Worm (Caenorhabditis elegans) whole organism, L3 larva: ENCODE results near the gene abu-10.
A peak's percentile ranks its signal among the peaks of the same experiment; 100 is the strongest.

Experiments used
- R02D3.7 ChIP-seq: fragments of 150-350 bp; optimal IDR thresholded peaks from 2 replicates; lab custom pipeline; 2014; ENCODE audit warnings: missing biosample characterization, missing genetic modification characterization
- aly-2 ChIP-seq: fragments of 150-350 bp; optimal IDR thresholded peaks from 2 replicates; lab custom pipeline; 2014; ENCODE audit warnings: missing biosample characterization, missing genetic modification characterization
- ama-1 ChIP-seq: fragments of 150-350 bp; optimal IDR thresholded peaks from 2 replicates; lab custom pipeline; 2018
- ceh-16 ChIP-seq: sonication (generic microtip); optimal IDR thresholded peaks from 2 replicates; lab custom pipeline; 2017; ENCODE audit warnings: missing biosample characterization, missing genetic modification characterization
- ceh-82 ChIP-seq: fragments of 150-350 bp; optimal IDR thresholded peaks from 2 replicates; lab custom pipeline; 2014; ENCODE audit warnings: missing biosample characterization, missing genetic modification characterization
- ceh-9 ChIP-seq: sonication (generic microtip); optimal IDR thresholded peaks from 2 replicates; lab custom pipeline; 2018; ENCODE audit warnings: missing biosample characterization, missing genetic modification characterization
- daf-12 ChIP-seq: fragments of 150-350 bp; optimal IDR thresholded peaks from 2 replicates; lab custom pipeline; 2014; ENCODE audit warnings: missing biosample characterization, missing genetic modification reagents, missing genetic modification characterization
- elt-1 ChIP-seq: fragments of 150-350 bp; optimal IDR thresholded peaks from 2 replicates; lab custom pipeline; 2014; ENCODE audit warnings: missing biosample characterization, missing genetic modification characterization
- elt-2 ChIP-seq: sonication (generic microtip); optimal IDR thresholded peaks from 2 replicates; lab custom pipeline; 2016; ENCODE audit warnings: missing genetic modification reagents, mild to moderate bottlenecking, missing genetic modification characterization, missing compliant biosample characterization
- eor-1 ChIP-seq, 2 experiments: fragments of 150-350 bp; optimal IDR thresholded peaks; 2 replicates each; lab custom pipeline; 2014 to 2018; ENCODE audit warnings: missing biosample characterization in 2 of 2, missing genetic modification characterization in 2 of 2
- fkh-10 ChIP-seq: sonication (generic microtip); optimal IDR thresholded peaks from 2 replicates; lab custom pipeline; 2017; ENCODE audit warnings: missing biosample characterization, missing genetic modification reagents, missing genetic modification characterization
- fos-1 ChIP-seq: fragments of 150-350 bp; optimal IDR thresholded peaks from 2 replicates; lab custom pipeline; 2014; ENCODE audit warnings: missing biosample characterization, missing genetic modification characterization
- jun-1 ChIP-seq: fragments of 150-350 bp; optimal IDR thresholded peaks from 2 replicates; lab custom pipeline; 2014; ENCODE audit warnings: missing biosample characterization, missing genetic modification reagents, missing genetic modification characterization
- lin-15B ChIP-seq: fragments of 150-350 bp; optimal IDR thresholded peaks from 2 replicates; lab custom pipeline; 2014; ENCODE audit warnings: missing biosample characterization, missing genetic modification characterization
- lin-39 ChIP-seq: fragments of 150-350 bp; optimal IDR thresholded peaks from 2 replicates; lab custom pipeline; 2018; ENCODE audit warnings: missing biosample characterization, missing genetic modification reagents, missing genetic modification characterization
- mdl-1 ChIP-seq: fragments of 150-350 bp; optimal IDR thresholded peaks from 2 replicates; lab custom pipeline; 2014; ENCODE audit warnings: missing biosample characterization, missing genetic modification characterization
- nfya-1 ChIP-seq: sonication (generic microtip); optimal IDR thresholded peaks from 2 replicates; lab custom pipeline; 2017; ENCODE audit warnings: missing genetic modification characterization, mild to moderate bottlenecking, missing compliant biosample characterization, antibody characterized with exemption, moderate library complexity; ENCODE audit not compliant: insufficient read depth
- nhr-11 ChIP-seq: fragments of 150-350 bp; optimal IDR thresholded peaks from 2 replicates; lab custom pipeline; 2014; ENCODE audit warnings: missing biosample characterization, missing genetic modification characterization
- nhr-12 ChIP-seq: fragments of 150-350 bp; optimal IDR thresholded peaks from 2 replicates; lab custom pipeline; 2014; ENCODE audit warnings: missing biosample characterization, missing genetic modification characterization
- nhr-23 ChIP-seq: fragments of 150-350 bp; optimal IDR thresholded peaks from 2 replicates; lab custom pipeline; 2014; ENCODE audit warnings: missing biosample characterization, missing genetic modification reagents, missing genetic modification characterization
- nhr-28 ChIP-seq: fragments of 150-350 bp; optimal IDR thresholded peaks from 2 replicates; lab custom pipeline; 2014; ENCODE audit warnings: missing biosample characterization, missing genetic modification characterization
- nhr-43 ChIP-seq: sonication (generic microtip); optimal IDR thresholded peaks from 2 replicates; lab custom pipeline; 2016; ENCODE audit warnings: mild to moderate bottlenecking, missing genetic modification characterization, missing compliant biosample characterization; ENCODE audit not compliant: poor library complexity, severe bottlenecking
- nhr-67 ChIP-seq: fragments of 150-350 bp; optimal IDR thresholded peaks from 2 replicates; lab custom pipeline; 2014; ENCODE audit warnings: missing biosample characterization, missing genetic modification characterization
- nhr-76 ChIP-seq: fragments of 150-350 bp; sonication (generic microtip); optimal IDR thresholded peaks from 5 replicates; lab custom pipeline; 2014; ENCODE audit warnings: missing biosample characterization, missing genetic modification characterization
- nhr-77 ChIP-seq: fragments of 150-350 bp; optimal IDR thresholded peaks from 2 replicates; lab custom pipeline; 2014; ENCODE audit warnings: missing biosample characterization, missing genetic modification characterization
- pha-4 ChIP-seq: fragments of 150-350 bp; optimal IDR thresholded peaks from 2 replicates; lab custom pipeline; 2014; ENCODE audit warnings: missing biosample characterization, missing genetic modification reagents, missing genetic modification characterization
- pqm-1 ChIP-seq: fragments of 150-350 bp; optimal IDR thresholded peaks from 2 replicates; lab custom pipeline; 2017; ENCODE audit warnings: missing biosample characterization, missing genetic modification characterization, inconsistent platforms
- sea-2 ChIP-seq: fragments of 150-350 bp; sonication (generic microtip); optimal IDR thresholded peaks from 4 replicates; lab custom pipeline; 2014; ENCODE audit warnings: missing biosample characterization, missing genetic modification reagents, missing genetic modification characterization
- snpc-4 ChIP-seq: fragments of 150-350 bp; optimal IDR thresholded peaks from 2 replicates; lab custom pipeline; 2014; ENCODE audit warnings: missing biosample characterization, missing genetic modification characterization
- tbx-2 ChIP-seq: sonication (generic microtip); optimal IDR thresholded peaks from 2 replicates; lab custom pipeline; 2016; ENCODE audit warnings: mild to moderate bottlenecking, missing genetic modification characterization, missing compliant biosample characterization
- unc-39 ChIP-seq: sonication (generic microtip); optimal IDR thresholded peaks from 4 replicates; lab custom pipeline; 2017; ENCODE audit warnings: missing biosample characterization, missing genetic modification characterization
- unc-62 ChIP-seq: fragments of 150-350 bp; sonication (generic microtip); optimal IDR thresholded peaks from 4 replicates; lab custom pipeline; 2014; ENCODE audit warnings: missing biosample characterization, missing genetic modification reagents, missing genetic modification characterization
- zag-1 ChIP-seq: fragments of 150-350 bp; optimal IDR thresholded peaks from 2 replicates; lab custom pipeline; 2014; ENCODE audit warnings: missing biosample characterization, missing genetic modification characterization
- ztf-4 ChIP-seq: fragments of 150-350 bp; optimal IDR thresholded peaks from 2 replicates; lab custom pipeline; 2014; ENCODE audit warnings: missing biosample characterization, missing genetic modification characterization

The abu-10 gene

DNA sequence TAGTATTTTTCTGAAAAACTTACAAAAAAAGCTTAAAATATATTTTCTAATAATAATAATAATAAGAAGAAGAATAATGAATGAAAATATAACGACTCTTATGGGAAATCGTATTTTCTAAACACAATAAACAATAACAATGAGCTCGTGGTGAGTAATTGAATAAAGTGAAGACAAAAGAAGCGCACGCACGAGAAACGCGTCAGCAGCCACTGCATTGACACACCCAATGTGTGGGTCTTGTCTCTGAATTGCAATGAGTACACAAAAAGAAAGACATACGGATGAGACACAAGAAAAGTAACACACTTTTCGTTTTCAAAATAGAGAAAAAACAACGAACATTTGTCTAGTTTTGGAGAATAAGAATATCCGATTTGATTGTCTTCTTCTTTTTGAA is 5.3 kb downstream of the abu-10 start, which contains the start of gene F35A5.8 (continued):
- no peak for TF ChIP-seq aly-2 (tag; lab: Kevin White, UChicago)

DNA sequence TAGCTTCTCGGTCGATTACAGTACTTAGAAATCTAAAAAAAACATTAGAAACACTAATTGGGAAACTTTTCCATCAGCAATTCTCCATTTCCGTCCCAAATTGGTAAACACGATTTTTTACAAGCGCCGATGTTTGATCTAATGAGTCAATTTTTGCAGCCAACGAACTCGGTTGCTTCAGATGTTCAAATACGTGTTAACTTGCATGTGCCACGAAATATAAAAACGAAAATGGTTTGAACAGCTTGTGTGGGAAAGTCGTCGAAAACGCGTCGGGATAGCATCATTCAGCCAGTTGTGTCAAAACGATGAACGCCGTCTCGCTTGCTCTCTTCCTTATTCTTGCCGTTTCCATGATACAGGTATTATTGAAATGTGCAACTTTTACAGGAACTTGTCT is 6.9 kb downstream of the abu-10 start, which contains the start of gene F35A5.2:
Gene F35A5.2, plus strand, starts transcription at position 301 of the 400 bp plus-strand sequence.
- TF ChIP-seq jun-1 (tag; lab: Kevin White, UChicago) (no peak), fos-1 (no peak), R02D3.7 (tag; lab: Kevin White, UChicago) (no peak), sea-2 (GFP tag; lab: Kevin White, UChicago) (no peak), elt-1 (tag; lab: Kevin White, UChicago) (no peak), ama-1 (no peak), nhr-43 (no peak), tbx-2 (no peak), nhr-76 (tag; lab: Kevin White, UChicago) (no peak), ztf-4 (tag; lab: Kevin White, UChicago) (no peak), lin-15B (tag; lab: Kevin White, UChicago) (no peak), daf-12 (no peak), snpc-4 (tag; lab: Kevin White, UChicago) (no peak), nhr-12 (tag; lab: Kevin White, UChicago) (no peak), mdl-1 (tag; lab: Kevin White, UChicago) (no peak), pha-4 (tag; lab: Kevin White, UChicago) (no peak), ceh-16 (tag; lab: Kevin White, UChicago) (no peak), lin-39 (no peak), eor-1 (tag; optimal IDR thresholded peaks at IDR 0.05; lab: Kevin White, UChicago) (no peak)

DNA sequence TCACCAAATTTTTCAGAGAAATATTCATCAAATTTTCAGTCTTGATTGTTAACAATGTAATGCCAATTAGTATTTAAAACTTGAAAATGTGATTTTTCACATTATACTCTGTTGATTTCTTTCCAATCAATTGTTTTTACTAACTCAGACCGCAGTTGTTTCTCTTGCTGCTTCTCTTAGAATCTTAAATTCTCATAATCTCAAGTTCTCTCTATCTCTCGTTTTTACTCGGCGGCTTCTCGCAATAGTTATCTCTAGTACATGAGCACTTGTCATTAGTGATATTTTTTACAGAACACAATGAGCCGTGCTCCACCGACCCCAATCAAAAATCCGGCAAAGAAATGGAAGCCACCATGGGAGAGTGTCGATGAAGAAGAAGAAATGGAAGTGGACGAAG is 9.2 kb downstream of the abu-10 start, which contains the start of gene F35A5.1:
Gene F35A5.1, plus strand, starts transcription at position 301 of the 400 bp plus-strand sequence.
- TF ChIP-seq aly-2 (tag; lab: Kevin White, UChicago): no peak
- TF ChIP-seq eor-1 (tag; optimal IDR thresholded peaks at IDR 0.05; lab: Kevin White, UChicago): no peak
- no peak for TF ChIP-seq zag-1 (tag; lab: Kevin White, UChicago)
- TF ChIP-seq fkh-10 (GFP tag; lab: Kevin White, UChicago): no peak
- TF ChIP-seq unc-39 (tag; lab: Kevin White, UChicago): no peak
- TF ChIP-seq mdl-1 (tag; lab: Kevin White, UChicago): no peak
- TF ChIP-seq ceh-9 (tag; lab: Kevin White, UChicago): no peak
- TF ChIP-seq nhr-23 (tag; lab: Kevin White, UChicago): no peak
- TF ChIP-seq snpc-4 (tag; lab: Kevin White, UChicago): no peak

DNA sequence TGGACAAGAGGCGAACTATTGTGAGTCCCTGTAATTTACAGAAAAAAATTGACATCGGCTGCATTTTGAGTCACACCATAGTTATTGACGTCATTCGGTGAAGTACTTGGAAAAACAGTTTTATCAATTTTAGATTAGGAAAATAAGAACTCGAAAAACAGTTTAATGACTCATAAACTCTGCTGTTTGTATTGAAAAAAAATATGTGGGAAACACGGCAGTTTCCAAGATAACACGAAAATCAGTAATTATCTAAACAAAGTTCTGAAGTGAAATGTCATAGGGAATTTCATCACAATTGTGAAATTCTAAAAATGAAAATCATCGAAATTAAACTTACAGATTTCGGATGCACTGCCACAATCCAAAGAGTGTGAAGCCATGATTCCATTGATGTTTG is 16.8 kb downstream of the abu-10 start:
- no peak for TF ChIP-seq R02D3.7 (tag; lab: Kevin White, UChicago)
- TF ChIP-seq pqm-1 (tag; lab: Kevin White, UChicago): peak; percentile 21
- TF ChIP-seq elt-2 (tag; lab: Kevin White, UChicago): peak; percentile 51
- peak; percentile 8 for TF ChIP-seq pha-4 (tag; lab: Kevin White, UChicago)
- TF ChIP-seq, all 47 proteins: peak for 3

DNA sequence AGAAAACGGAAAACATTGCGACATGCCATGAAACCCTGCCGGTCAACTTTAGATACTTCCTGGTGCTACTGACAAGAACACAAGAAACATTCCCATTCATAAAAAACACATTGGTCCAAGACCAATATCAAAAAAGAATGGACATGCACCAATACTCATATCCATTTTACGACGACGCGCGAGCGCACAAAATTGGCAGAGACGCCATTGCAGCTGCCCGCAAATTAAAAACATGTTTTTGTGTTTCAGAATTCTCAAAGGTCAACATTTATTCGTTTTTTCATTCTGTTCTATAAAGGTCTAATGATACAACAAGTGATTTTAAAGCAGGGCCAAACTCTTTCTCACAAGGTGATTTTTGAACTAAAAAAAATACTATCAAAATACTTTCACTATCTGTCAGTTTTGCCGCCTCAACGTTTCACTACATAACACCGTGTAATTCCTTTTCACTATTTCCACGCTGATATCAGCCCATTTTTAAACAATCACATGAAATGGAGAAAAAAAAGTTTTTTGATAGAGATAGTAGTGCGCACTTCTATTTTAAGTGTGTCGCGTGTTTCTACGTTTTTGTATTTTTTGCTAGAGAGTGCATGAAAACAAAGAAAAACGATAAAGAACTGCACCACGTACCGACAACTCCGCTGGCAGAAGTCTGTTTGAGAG is 21.0 kb downstream of the abu-10 start:
- peak; percentile 91 for TF ChIP-seq pqm-1 (tag; lab: Kevin White, UChicago)
- no peak for TF ChIP-seq snpc-4 (tag; lab: Kevin White, UChicago)
- peak; percentile 32 for TF ChIP-seq jun-1 (tag; lab: Kevin White, UChicago)
- TF ChIP-seq nhr-77 (tag; lab: Kevin White, UChicago): no peak
- TF ChIP-seq elt-2 (tag; lab: Kevin White, UChicago): peak; percentile 90

DNA sequence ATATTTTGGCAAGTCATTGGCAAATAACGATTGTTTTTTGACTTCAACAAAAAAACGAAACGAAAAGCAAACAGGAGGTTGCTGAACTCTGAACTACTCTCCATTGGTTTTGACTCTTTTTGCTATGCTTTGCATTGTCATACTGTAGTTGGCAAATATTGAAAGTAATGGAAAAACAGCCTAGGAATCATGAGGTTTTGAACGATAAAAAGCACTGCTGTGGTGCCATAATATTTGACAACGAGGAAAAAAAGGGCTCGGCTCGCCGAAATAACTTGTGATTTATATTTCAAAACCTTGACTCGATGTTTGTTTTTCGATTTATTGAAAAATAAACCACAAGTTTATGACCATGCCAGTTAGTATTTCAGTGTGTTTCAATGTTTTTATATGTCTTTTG is 21.7 kb downstream of the abu-10 start:
- TF ChIP-seq ama-1: no peak
- TF ChIP-seq pha-4 (tag; lab: Kevin White, UChicago): peak; percentile 97

DNA sequence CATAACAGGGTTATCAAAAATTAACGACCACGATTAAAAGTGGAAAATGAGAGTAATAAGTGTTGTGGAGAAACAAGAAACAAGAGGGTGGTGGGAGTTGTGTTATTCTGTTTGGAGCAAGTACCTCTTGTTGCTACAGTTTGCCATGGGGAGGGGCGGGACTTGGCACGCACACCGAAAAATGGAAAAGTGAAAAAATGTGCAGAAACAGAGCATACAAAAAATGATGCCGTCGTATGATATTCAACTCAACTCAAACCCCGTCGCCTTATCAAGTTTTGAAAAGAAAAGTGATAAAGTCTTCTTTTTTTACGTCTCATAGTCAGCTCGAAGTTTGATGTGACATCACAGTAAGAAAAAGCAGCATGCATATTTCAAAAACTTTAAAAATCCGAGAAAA is 22.7 kb downstream of the abu-10 start:
- no peak for TF ChIP-seq ceh-82 (tag; lab: Kevin White, UChicago)
- no peak for TF ChIP-seq aly-2 (tag; lab: Kevin White, UChicago)
- peak; percentile 91 for TF ChIP-seq elt-2 (tag; lab: Kevin White, UChicago)
- TF ChIP-seq ztf-4 (tag; lab: Kevin White, UChicago): no peak
- TF ChIP-seq mdl-1 (tag; lab: Kevin White, UChicago): no peak
- no peak for TF ChIP-seq nhr-67 (tag; lab: Kevin White, UChicago)
- peak; percentile 69 for TF ChIP-seq pqm-1 (tag; lab: Kevin White, UChicago)
- no peak for TF ChIP-seq ceh-16 (tag; lab: Kevin White, UChicago)
- TF ChIP-seq tbx-2: no peak
- no peak for TF ChIP-seq nfya-1 (tag; lab: Kevin White, UChicago)
- no peak for TF ChIP-seq nhr-28 (tag; lab: Kevin White, UChicago)
- no peak for TF ChIP-seq unc-62 (GFP tag; lab: Kevin White, UChicago)
- TF ChIP-seq nhr-43: no peak
- peak; percentile 61 for TF ChIP-seq pha-4 (tag; lab: Kevin White, UChicago)
- TF ChIP-seq nhr-11 (tag; lab: Kevin White, UChicago): no peak
- TF ChIP-seq sea-2 (GFP tag; lab: Kevin White, UChicago): no peak
- TF ChIP-seq, all 47 proteins: peak for 3
